Worm (Caenorhabditis elegans) whole organism, L4 larva: Measurements from ENCODE around the gene F45G2.9.

ENCODE experiments used
- F44E2.7 ChIP-seq: fragments of 200-800 bp; sonication (Bioruptor generic); IDR thresholded peaks from 2 replicates; pipeline ENCODE4 v2.1.2; 2022; ENCODE audit warnings: missing genetic modification characterization, missing compliant biosample characterization
- F49E8.2 ChIP-seq: sonication (generic microtip); optimal IDR thresholded peaks from 2 replicates; lab custom pipeline; 2016; ENCODE audit warnings: missing compliant biosample characterization, mild to moderate bottlenecking, missing genetic modification characterization, borderline replicate concordance
- T20F7.1 ChIP-seq: fragments of 200-800 bp; sonication (Bioruptor generic); optimal IDR thresholded peaks from 2 replicates; lab custom pipeline; 2018; ENCODE audit warnings: mild to moderate bottlenecking, missing genetic modification characterization, missing compliant biosample characterization
- T26A8.4 ChIP-seq: fragments of 200-800 bp; sonication (Bioruptor generic); IDR thresholded peaks from 2 replicates; pipeline ENCODE4 v1.3.6; 2022; ENCODE audit warnings: missing genetic modification characterization, missing compliant biosample characterization
- Y48G9A.11 ChIP-seq: fragments of 200-800 bp; sonication (Bioruptor generic); IDR thresholded peaks from 2 replicates; pipeline ENCODE4 v1.3.6; 2022; ENCODE audit warnings: missing genetic modification reagents, missing genetic modification characterization, missing compliant biosample characterization
- Y75B8A.6 ChIP-seq: fragments of 200-800 bp; sonication (Bioruptor generic); IDR thresholded peaks from 2 replicates; pipeline ENCODE4 v1.3.6; 2022; ENCODE audit warnings: missing genetic modification reagents, missing genetic modification characterization, missing compliant biosample characterization
- aly-2 ChIP-seq: sonication (generic microtip); optimal IDR thresholded peaks from 2 replicates; lab custom pipeline; 2018; ENCODE audit warnings: missing biosample characterization, missing genetic modification characterization
- ama-1 ChIP-seq: fragments of 150-350 bp; optimal IDR thresholded peaks from 2 replicates; lab custom pipeline; 2014; ENCODE audit warnings: inconsistent platforms, mixed read lengths
- arid-1 ChIP-seq: fragments of 200-800 bp; sonication (Bioruptor generic); conservative IDR thresholded peaks from 2 replicates; pipeline ENCODE4 v1.3.6; 2022; ENCODE audit warnings: missing genetic modification reagents, missing genetic modification characterization, missing compliant biosample characterization
- ceh-32 ChIP-seq: sonication (generic microtip); optimal IDR thresholded peaks from 2 replicates; lab custom pipeline; 2016; ENCODE audit warnings: mild to moderate bottlenecking, missing genetic modification characterization, missing compliant biosample characterization; ENCODE audit not compliant: poor library complexity
- ceh-44 ChIP-seq: fragments of 200-800 bp; sonication (Bioruptor generic); IDR thresholded peaks from 2 replicates; pipeline ENCODE4 v1.3.6; 2022; ENCODE audit warnings: missing genetic modification reagents, missing genetic modification characterization, missing compliant biosample characterization
- ceh-62 ChIP-seq: sonication (generic microtip); optimal IDR thresholded peaks from 2 replicates; lab custom pipeline; 2017; ENCODE audit warnings: missing biosample characterization, missing genetic modification characterization
- ctbp-1 ChIP-seq: fragments of 200-800 bp; sonication (Bioruptor generic); IDR thresholded peaks from 2 replicates; pipeline ENCODE4 v1.3.6; 2022; ENCODE audit warnings: missing genetic modification reagents, missing genetic modification characterization, missing compliant biosample characterization
- daf-12 ChIP-seq: fragments of 150-350 bp; optimal IDR thresholded peaks from 2 replicates; lab custom pipeline; 2014; ENCODE audit warnings: missing biosample characterization, missing genetic modification reagents, missing genetic modification characterization
- daf-16 ChIP-seq, 3 experiments: sonication (generic microtip); optimal IDR thresholded peaks; 2 replicates each; lab custom pipeline; 2016 to 2017; ENCODE audit warnings: missing genetic modification characterization in 3 of 3, missing genetic modification reagents in 3 of 3, mild to moderate bottlenecking in 2 of 3, missing compliant biosample characterization in 2 of 3, missing biosample characterization in 1 of 3, moderate library complexity in 1 of 3
- dmd-8 ChIP-seq: fragments of 200-800 bp; sonication (Bioruptor generic); IDR thresholded peaks from 2 replicates; pipeline ENCODE4 v1.3.6; 2022; ENCODE audit warnings: missing genetic modification characterization, missing compliant biosample characterization
- dmd-9 ChIP-seq: fragments of 200-800 bp; sonication (Bioruptor generic); IDR thresholded peaks from 2 replicates; pipeline ENCODE4 v1.3.6; 2022; ENCODE audit warnings: missing genetic modification reagents, missing genetic modification characterization, missing compliant biosample characterization
- dpl-1 ChIP-seq: fragments of 150-350 bp; optimal IDR thresholded peaks from 2 replicates; lab custom pipeline; 2014; ENCODE audit warnings: missing biosample characterization, missing genetic modification reagents, missing genetic modification characterization
- hif-1 ChIP-seq, 2 experiments: sonication (generic microtip); optimal IDR thresholded peaks; 2 replicates each; lab custom pipeline; 2016 to 2017; ENCODE audit warnings: missing compliant biosample characterization in 2 of 2, missing genetic modification characterization in 2 of 2, missing genetic modification reagents in 2 of 2, missing genotype in 2 of 2, mild to moderate bottlenecking in 1 of 2
- lin-1 ChIP-seq: fragments of 200-800 bp; sonication (Bioruptor generic); IDR thresholded peaks from 2 replicates; pipeline ENCODE4 v1.3.6; 2022; ENCODE audit warnings: missing genetic modification reagents, missing genetic modification characterization, missing compliant biosample characterization
- lin-13 ChIP-seq: fragments of 150-350 bp; optimal IDR thresholded peaks from 2 replicates; lab custom pipeline; 2014; ENCODE audit warnings: missing biosample characterization, missing genetic modification reagents, missing genetic modification characterization
- lin-15B ChIP-seq: fragments of 150-350 bp; sonication (generic microtip); optimal IDR thresholded peaks from 3 replicates; lab custom pipeline; 2014; ENCODE audit warnings: missing biosample characterization, missing genetic modification characterization
- lin-38 ChIP-seq: fragments of 200-800 bp; sonication (Bioruptor generic); IDR thresholded peaks from 2 replicates; pipeline ENCODE4 v1.3.6; 2022; ENCODE audit warnings: missing genetic modification reagents, missing genetic modification characterization, missing compliant biosample characterization
- lin-39 ChIP-seq: fragments of 150-350 bp; optimal IDR thresholded peaks from 2 replicates; lab custom pipeline; 2014; ENCODE audit warnings: missing biosample characterization, missing genetic modification reagents, missing genetic modification characterization
- lsy-2 ChIP-seq, 2 experiments: fragments of 150-350 bp in 1 of 2; sonication (generic microtip) in 1 of 2; optimal IDR thresholded peaks; 2 replicates each; lab custom pipeline; 2014 to 2017; ENCODE audit warnings: missing biosample characterization in 2 of 2, missing genetic modification characterization in 2 of 2
- madf-5 ChIP-seq, 2 experiments: fragments of 200-800 bp; sonication (Bioruptor generic); IDR thresholded peaks; 2 replicates each; pipeline ENCODE4 v1.3.6; 2022; ENCODE audit warnings: missing compliant biosample characterization in 2 of 2, missing genetic modification characterization in 2 of 2
- mdl-1 ChIP-seq, 2 experiments: fragments of 150-350 bp in 1 of 2; sonication (generic microtip) in 1 of 2; optimal IDR thresholded peaks; 2 replicates each; lab custom pipeline; 2014 to 2017; ENCODE audit warnings: missing biosample characterization in 2 of 2, missing genetic modification characterization in 2 of 2
- mdt-29 ChIP-seq: fragments of 200-800 bp; sonication (Bioruptor generic); IDR thresholded peaks from 2 replicates; pipeline ENCODE4 v1.3.6; 2022; ENCODE audit warnings: missing genetic modification reagents, missing genetic modification characterization, missing compliant biosample characterization
- mes-2 ChIP-seq: sonication (generic microtip); optimal IDR thresholded peaks from 2 replicates; lab custom pipeline; 2016; ENCODE audit warnings: missing genotype, mild to moderate bottlenecking, missing genetic modification characterization, missing compliant biosample characterization; ENCODE audit not compliant: poor library complexity, severe bottlenecking
- mxl-3 ChIP-seq: fragments of 200-800 bp; sonication (Bioruptor generic); optimal IDR thresholded peaks from 2 replicates; lab custom pipeline; 2018; ENCODE audit warnings: mild to moderate bottlenecking, missing genetic modification characterization, missing compliant biosample characterization
- nhr-237 ChIP-seq: sonication (generic microtip); optimal IDR thresholded peaks from 2 replicates; lab custom pipeline; 2017; ENCODE audit warnings: missing biosample characterization, missing genetic modification characterization
- nhr-25 ChIP-seq: sonication (generic microtip); optimal IDR thresholded peaks from 2 replicates; lab custom pipeline; 2017; ENCODE audit warnings: missing genetic modification characterization, mild to moderate bottlenecking, missing compliant biosample characterization, antibody characterized with exemption, moderate library complexity, borderline replicate concordance; ENCODE audit not compliant: insufficient read depth
- nhr-42 ChIP-seq: fragments of 200-800 bp; sonication (Bioruptor generic); IDR thresholded peaks from 2 replicates; pipeline ENCODE4 v1.3.6; 2022; ENCODE audit warnings: missing genetic modification characterization, missing compliant biosample characterization
- nhr-77 ChIP-seq: fragments of 150-350 bp; optimal IDR thresholded peaks from 2 replicates; lab custom pipeline; 2014; ENCODE audit warnings: missing biosample characterization, missing genetic modification characterization
- pha-4 ChIP-seq, 2 experiments: fragments of 150-350 bp in 1 of 2; fragments of 200-800 bp in 1 of 2; sonication (Bioruptor generic) in 1 of 2; IDR thresholded peaks in 1 of 2; optimal IDR thresholded peaks in 1 of 2; 2 replicates each; pipeline versions ENCODE4 v1.3.6 to Lab custom; 2014 to 2022; ENCODE audit warnings: missing genetic modification characterization in 2 of 2, missing genetic modification reagents in 2 of 2, missing biosample characterization in 1 of 2, missing compliant biosample characterization in 1 of 2
- php-3 ChIP-seq: fragments of 200-800 bp; sonication (Bioruptor generic); IDR thresholded peaks from 2 replicates; pipeline ENCODE4 v1.3.6; 2022; ENCODE audit warnings: missing genetic modification reagents, missing genetic modification characterization, missing compliant biosample characterization
- saeg-2 ChIP-seq: fragments of 200-800 bp; sonication (Bioruptor generic); IDR thresholded peaks from 2 replicates; pipeline ENCODE4 v1.3.6; 2022; ENCODE audit warnings: missing genetic modification reagents, missing genetic modification characterization, missing compliant biosample characterization
- spr-1 ChIP-seq: sonication (generic microtip); optimal IDR thresholded peaks from 2 replicates; lab custom pipeline; 2016; ENCODE audit warnings: mild to moderate bottlenecking, missing genetic modification characterization, missing compliant biosample characterization
- spr-3 ChIP-seq: fragments of 200-800 bp; sonication (Bioruptor generic); optimal IDR thresholded peaks from 2 replicates; lab custom pipeline; 2018; ENCODE audit warnings: mild to moderate bottlenecking, missing genetic modification characterization, missing compliant biosample characterization
- tra-1 ChIP-seq: fragments of 200-800 bp; sonication (Bioruptor generic); IDR thresholded peaks from 2 replicates; pipeline ENCODE4 v1.3.6; 2022; ENCODE audit warnings: missing genetic modification reagents, missing genetic modification characterization, missing compliant biosample characterization
- unc-130 ChIP-seq: sonication (generic microtip); optimal IDR thresholded peaks from 2 replicates; lab custom pipeline; 2016; ENCODE audit warnings: missing genetic modification reagents, missing genetic modification characterization, missing compliant biosample characterization
- unc-39 ChIP-seq: sonication (generic microtip); optimal IDR thresholded peaks from 2 replicates; lab custom pipeline; 2017; ENCODE audit warnings: missing biosample characterization, missing genetic modification characterization
- unc-62 ChIP-seq, 3 experiments: fragments of 150-350 bp in 1 of 3; sonication (generic microtip); optimal IDR thresholded peaks in 2 of 3; peaks in 1 of 3; 1 replicate in 1 of 3; 2 replicates in 2 of 3; lab custom pipeline; 2014 to 2017; ENCODE audit warnings: missing biosample characterization in 3 of 3, missing genetic modification characterization in 3 of 3, missing genetic modification reagents in 3 of 3, missing genotype in 1 of 3
- vab-7 ChIP-seq: fragments of 200-800 bp; sonication (Bioruptor generic); IDR thresholded peaks from 2 replicates; pipeline ENCODE4 v1.3.6; 2022; ENCODE audit warnings: missing genetic modification reagents, missing genetic modification characterization, missing compliant biosample characterization
- zag-1 ChIP-seq: fragments of 150-350 bp; optimal IDR thresholded peaks from 2 replicates; lab custom pipeline; 2014; ENCODE audit warnings: missing biosample characterization, missing genetic modification characterization
- zip-11 ChIP-seq: fragments of 200-800 bp; sonication (Bioruptor generic); IDR thresholded peaks from 2 replicates; pipeline ENCODE4 v1.3.6; 2022; ENCODE audit warnings: missing genetic modification characterization, missing compliant biosample characterization
- ztf-11 ChIP-seq: fragments of 150-350 bp; optimal IDR thresholded peaks from 2 replicates; lab custom pipeline; 2014; ENCODE audit warnings: missing biosample characterization, missing genetic modification characterization
- ztf-7 ChIP-seq: fragments of 150-350 bp; optimal IDR thresholded peaks from 2 replicates; lab custom pipeline; 2014; ENCODE audit warnings: missing biosample characterization, missing genetic modification characterization

F45G2.9 gene

DNA sequence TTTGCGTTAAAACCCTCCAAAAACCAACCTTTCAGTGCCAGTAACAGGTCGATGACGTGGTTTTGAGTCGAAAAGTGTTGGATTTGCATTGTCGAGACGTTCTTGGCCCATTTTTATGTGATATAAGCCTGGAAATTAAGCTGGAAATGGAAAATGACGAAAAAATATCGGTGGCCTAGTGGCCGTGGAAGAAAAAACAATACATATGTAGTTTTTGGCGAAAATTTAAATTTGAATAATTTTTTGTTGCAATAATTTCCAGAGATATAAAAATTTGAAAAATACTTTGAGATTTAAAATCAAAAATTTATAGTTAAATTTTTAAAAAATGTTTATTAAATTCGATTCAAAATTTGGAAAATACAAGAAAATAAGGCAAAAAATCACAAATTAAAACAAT lies 2.7 kb upstream of the F45G2.9 start, which contains the start of gene ciao-2B:
ciao-2B (minus strand) TSS at position 130 of the 400 bp plus-strand sequence.
- TF ChIP-seq saeg-2 (GFP tag; lab: Robert Waterston, UW) (no peak), unc-62 (GFP tag; optimal IDR thresholded peaks at IDR 0.05 in 1 of 2; lab: Kevin White, UChicago) (no peak), unc-62 (tag; optimal IDR thresholded peaks at IDR 0.05; lab: Kevin White, UChicago) (no peak), tra-1 (GFP tag; lab: Robert Waterston, UW) (no peak), mes-2 (tag; lab: Kevin White, UChicago) (peak; percentile 88), pha-4 (GFP tag; IDR thresholded peaks at IDR 0.05; lab: Robert Waterston, UW) (no peak), pha-4 (tag; optimal IDR thresholded peaks at IDR 0.05; lab: Kevin White, UChicago) (no peak), aly-2 (tag; lab: Kevin White, UChicago) (no peak), lin-38 (peak; percentile 40; the same call in 1 of the 2 replicates), T26A8.4 (GFP tag; lab: Robert Waterston, UW) (no peak), dpl-1 (GFP tag; lab: Kevin White, UChicago) (peak; percentile 80), dmd-9 (GFP tag; lab: Robert Waterston, UW) (no peak), ceh-62 (tag; lab: Kevin White, UChicago) (no peak), lsy-2 (tag; optimal IDR thresholded peaks at IDR 0.05; lab: Kevin White, UChicago) (peak in 1 of 2 experiments; percentile 69), vab-7 (GFP tag; lab: Robert Waterston, UW) (no peak), F49E8.2 (tag; lab: Kevin White, UChicago) (no peak), ceh-44 (GFP tag; lab: Robert Waterston, UW) (no peak), mdt-29 (no peak), lin-39 (tag; lab: Kevin White, UChicago) (no peak), mdl-1 (tag; optimal IDR thresholded peaks at IDR 0.05; lab: Kevin White, UChicago) (no peak), daf-12 (tag; lab: Kevin White, UChicago) (no peak), F44E2.7 (no peak), daf-16 (GFP tag; optimal IDR thresholded peaks at IDR 0.05; lab: Kevin White, UChicago) (no peak), daf-16 (tag; optimal IDR thresholded peaks at IDR 0.05; lab: Kevin White, UChicago) (peak; percentile 37), nhr-77 (peak; percentile 7), madf-5 (GFP tag; IDR thresholded peaks at IDR 0.05; lab: Robert Waterston, UW) (no peak), T20F7.1 (GFP tag; lab: Kevin White, UChicago) (no peak), ctbp-1 (GFP tag; lab: Robert Waterston, UW) (no peak), mxl-3 (GFP tag; lab: Kevin White, UChicago) (no peak), lin-1 (GFP tag; lab: Robert Waterston, UW) (no peak), nhr-237 (no peak), php-3 (GFP tag; lab: Robert Waterston, UW) (no peak), nhr-25 (tag; lab: Kevin White, UChicago) (no peak), spr-1 (tag; lab: Kevin White, UChicago) (no peak), lin-13 (GFP tag; lab: Kevin White, UChicago) (no peak), hif-1 (tag; optimal IDR thresholded peaks at IDR 0.05; lab: Kevin White, UChicago) (peak in 1 of 2 experiments; percentile 64), Y75B8A.6 (no peak), unc-39 (tag; lab: Kevin White, UChicago) (no peak), ama-1 (lab: Kevin White, UChicago) (no peak)
- TF ChIP-seq, all 104 proteins: peak for 7

DNA sequence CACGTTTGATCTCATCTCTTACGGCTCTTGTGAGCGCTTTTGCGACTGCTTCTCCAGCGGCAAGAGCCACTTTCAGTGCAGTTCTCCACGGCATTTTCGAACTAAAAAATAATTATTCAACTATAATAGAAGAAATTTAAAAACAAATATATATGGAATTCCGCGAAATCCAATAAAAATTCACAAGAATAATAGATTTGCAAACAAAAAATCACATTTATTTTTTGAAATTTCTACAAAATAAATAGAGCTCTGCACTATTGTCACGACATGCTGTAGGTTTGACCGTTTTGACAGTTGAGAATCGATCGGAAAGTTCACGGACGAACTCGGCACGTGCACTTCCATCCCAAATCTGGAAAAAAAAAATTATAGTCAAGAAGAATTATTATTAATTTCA lies 1.2 kb downstream of the F45G2.9 start, which contains the start of gene F45G2.8:
F45G2.8 (minus strand) TSS at position 101 of the 400 bp plus-strand sequence.
- TF ChIP-seq dmd-8 (GFP tag; lab: Robert Waterston, UW) (no peak), nhr-42 (GFP tag; lab: Robert Waterston, UW) (no peak), zag-1 (no peak), unc-130 (no peak), mdt-29 (no peak), ceh-62 (tag; lab: Kevin White, UChicago) (no peak), nhr-77 (no peak), mdl-1 (tag; optimal IDR thresholded peaks at IDR 0.05; lab: Kevin White, UChicago) (no peak), ceh-32 (tag; lab: Kevin White, UChicago) (no peak), ztf-7 (no peak), nhr-237 (no peak), nhr-25 (tag; lab: Kevin White, UChicago) (no peak), zip-11 (GFP tag; lab: Robert Waterston, UW) (no peak), T26A8.4 (GFP tag; lab: Robert Waterston, UW) (no peak), dpl-1 (GFP tag; lab: Kevin White, UChicago) (no peak), lin-15B (tag; lab: Kevin White, UChicago) (no peak), arid-1 (no peak), spr-3 (GFP tag; lab: Kevin White, UChicago) (no peak), Y48G9A.11 (GFP tag; lab: Robert Waterston, UW) (no peak), ztf-11 (no peak)
